Fruit fly (Drosophila melanogaster) whole organism, pupa: ENCODE data around the gene RPA2.

Source experiments
- CG12605 ChIP-seq: fragments of 200-800 bp; sonication (Bioruptor generic); IDR thresholded peaks from 2 replicates; pipeline ENCODE4 v1.3.6; 2022; ENCODE audit warnings: missing biosample characterization, missing genetic modification characterization
- CG13204 ChIP-seq: fragments of 200-800 bp; sonication (Bioruptor generic); optimal IDR thresholded peaks from 2 replicates; lab custom pipeline; 2018; ENCODE audit warnings: missing biosample characterization, mild to moderate bottlenecking, missing genetic modification characterization, moderate library complexity
- CG34367 ChIP-seq: fragments of 200-800 bp; sonication (Bioruptor generic); optimal IDR thresholded peaks from 2 replicates; lab custom pipeline; 2018; ENCODE audit warnings: missing biosample characterization, mild to moderate bottlenecking, missing genetic modification characterization
- CG4496 ChIP-seq: fragments of 200-800 bp; sonication (Bioruptor generic); IDR thresholded peaks from 3 replicates; pipeline ENCODE4 v1.3.6; 2022; ENCODE audit warnings: missing biosample characterization, missing genetic modification characterization
- CG8159 ChIP-seq: fragments of 200-800 bp; sonication (Bioruptor generic); optimal IDR thresholded peaks from 3 replicates; lab custom pipeline; 2018; ENCODE audit warnings: missing biosample characterization, mild to moderate bottlenecking, missing genetic modification characterization, moderate library complexity
- CG8301 ChIP-seq: fragments of 200-800 bp; sonication (Bioruptor generic); optimal IDR thresholded peaks from 2 replicates; lab custom pipeline; 2018; ENCODE audit warnings: missing biosample characterization, mild to moderate bottlenecking, missing genetic modification characterization
- D1 ChIP-seq: fragments of 200-800 bp; sonication (Bioruptor generic); optimal IDR thresholded peaks from 2 replicates; lab custom pipeline; 2018; ENCODE audit warnings: missing biosample characterization, mild to moderate bottlenecking, missing genetic modification characterization, moderate library complexity
- Snoo ChIP-seq: fragments of 200-800 bp; sonication (Bioruptor generic); optimal IDR thresholded peaks from 3 replicates; lab custom pipeline; 2017; ENCODE audit warnings: missing biosample characterization, mild to moderate bottlenecking, missing genetic modification characterization, inconsistent platforms
- fd96Ca ChIP-seq: fragments of 200-800 bp; sonication (Bioruptor generic); IDR thresholded peaks from 3 replicates; pipeline ENCODE4 v1.3.6; 2022; ENCODE audit warnings: missing biosample characterization, missing genetic modification characterization
- gl ChIP-seq: fragments of 200-800 bp; sonication (Bioruptor generic); optimal IDR thresholded peaks from 2 replicates; lab custom pipeline; 2018; ENCODE audit warnings: missing biosample characterization, mild to moderate bottlenecking, missing genetic modification characterization

- no peak for TF ChIP-seq D1 (tag; lab: Kevin White, UChicago)
- no peak for TF ChIP-seq Snoo (tag; lab: Kevin White, UChicago)
- TF ChIP-seq fd96Ca (GFP tag; lab: Robert Waterston, UW) = no peak
- TF ChIP-seq CG12605 (GFP tag; lab: Robert Waterston, UW) = no peak
- TF ChIP-seq CG8301 (tag; lab: Kevin White, UChicago) = no peak
- no peak for TF ChIP-seq CG4496 (GFP tag; lab: Robert Waterston, UW)
- TF ChIP-seq CG8159 (tag; lab: Kevin White, UChicago) = no peak
- no peak for TF ChIP-seq CG34367 (tag; lab: Kevin White, UChicago)
- no peak for TF ChIP-seq gl (tag; lab: Kevin White, UChicago)
- no peak for TF ChIP-seq CG13204 (GFP tag; lab: Kevin White, UChicago)
Measured at dm6 chr2L:20969674-20970297, 43.8 kb upstream of the RPA2 start.
